Worm (Caenorhabditis elegans) whole organism, L3 larva: Measurements from ENCODE around the gene C14C6.2.

Source experiments
- R02D3.7 ChIP-seq: fragments of 150-350 bp; optimal IDR thresholded peaks from 2 replicates; lab custom pipeline; 2014; ENCODE audit warnings: missing biosample characterization, missing genetic modification characterization
- ceh-16 ChIP-seq: sonication (generic microtip); optimal IDR thresholded peaks from 2 replicates; lab custom pipeline; 2017; ENCODE audit warnings: missing biosample characterization, missing genetic modification characterization
- ceh-28 ChIP-seq: fragments of 150-350 bp; optimal IDR thresholded peaks from 2 replicates; lab custom pipeline; 2014; ENCODE audit warnings: missing biosample characterization, missing genetic modification reagents, missing genetic modification characterization
- ceh-9 ChIP-seq: sonication (generic microtip); optimal IDR thresholded peaks from 2 replicates; lab custom pipeline; 2018; ENCODE audit warnings: missing biosample characterization, missing genetic modification characterization
- daf-12 ChIP-seq: fragments of 150-350 bp; optimal IDR thresholded peaks from 2 replicates; lab custom pipeline; 2014; ENCODE audit warnings: missing biosample characterization, missing genetic modification reagents, missing genetic modification characterization
- egl-27 ChIP-seq: sonication (generic microtip); optimal IDR thresholded peaks from 4 replicates; lab custom pipeline; 2017; ENCODE audit warnings: missing biosample characterization, missing genetic modification reagents, missing genetic modification characterization
- egl-5 ChIP-seq: fragments of 150-350 bp; optimal IDR thresholded peaks from 2 replicates; lab custom pipeline; 2017; ENCODE audit warnings: missing biosample characterization, missing genetic modification reagents, missing genetic modification characterization, inconsistent platforms
- elt-1 ChIP-seq: fragments of 150-350 bp; optimal IDR thresholded peaks from 2 replicates; lab custom pipeline; 2014; ENCODE audit warnings: missing biosample characterization, missing genetic modification characterization
- elt-2 ChIP-seq: sonication (generic microtip); optimal IDR thresholded peaks from 2 replicates; lab custom pipeline; 2016; ENCODE audit warnings: missing genetic modification reagents, mild to moderate bottlenecking, missing genetic modification characterization, missing compliant biosample characterization
- elt-3 ChIP-seq, 3 experiments: fragments of 150-350 bp in 1 of 3; sonication (generic microtip) in 2 of 3; optimal IDR thresholded peaks; 2 replicates in 2 of 3; 4 replicates in 1 of 3; lab custom pipeline; 2014 to 2017; ENCODE audit warnings: missing biosample characterization in 3 of 3, missing genetic modification characterization in 3 of 3
- fkh-10 ChIP-seq: sonication (generic microtip); optimal IDR thresholded peaks from 2 replicates; lab custom pipeline; 2017; ENCODE audit warnings: missing biosample characterization, missing genetic modification reagents, missing genetic modification characterization
- fos-1 ChIP-seq: fragments of 150-350 bp; optimal IDR thresholded peaks from 2 replicates; lab custom pipeline; 2014; ENCODE audit warnings: missing biosample characterization, missing genetic modification characterization
- hmg-11 ChIP-seq: sonication (generic microtip); optimal IDR thresholded peaks from 2 replicates; lab custom pipeline; 2016; ENCODE audit warnings: missing genetic modification characterization, missing compliant biosample characterization
- jun-1 ChIP-seq: fragments of 150-350 bp; optimal IDR thresholded peaks from 2 replicates; lab custom pipeline; 2014; ENCODE audit warnings: missing biosample characterization, missing genetic modification reagents, missing genetic modification characterization
- lsy-12 ChIP-seq: sonication (generic microtip); optimal IDR thresholded peaks from 2 replicates; lab custom pipeline; 2016; ENCODE audit warnings: mild to moderate bottlenecking, missing genetic modification characterization, missing compliant biosample characterization
- mdl-1 ChIP-seq: fragments of 150-350 bp; optimal IDR thresholded peaks from 2 replicates; lab custom pipeline; 2014; ENCODE audit warnings: missing biosample characterization, missing genetic modification characterization
- mml-1 ChIP-seq: fragments of 150-350 bp; sonication (generic microtip); optimal IDR thresholded peaks from 3 replicates; lab custom pipeline; 2014; ENCODE audit warnings: missing biosample characterization, missing genetic modification characterization
- nhr-23 ChIP-seq: fragments of 150-350 bp; optimal IDR thresholded peaks from 2 replicates; lab custom pipeline; 2014; ENCODE audit warnings: missing biosample characterization, missing genetic modification reagents, missing genetic modification characterization
- nhr-237 ChIP-seq: fragments of 150-350 bp; optimal IDR thresholded peaks from 2 replicates; lab custom pipeline; 2014; ENCODE audit warnings: missing biosample characterization, missing genetic modification characterization
- nhr-25 ChIP-seq: sonication (generic microtip); optimal IDR thresholded peaks from 2 replicates; lab custom pipeline; 2017; ENCODE audit warnings: missing biosample characterization, missing genetic modification characterization
- nhr-28 ChIP-seq: fragments of 150-350 bp; optimal IDR thresholded peaks from 2 replicates; lab custom pipeline; 2014; ENCODE audit warnings: missing biosample characterization, missing genetic modification characterization
- nhr-76 ChIP-seq: fragments of 150-350 bp; sonication (generic microtip); optimal IDR thresholded peaks from 5 replicates; lab custom pipeline; 2014; ENCODE audit warnings: missing biosample characterization, missing genetic modification characterization
- nhr-77 ChIP-seq: fragments of 150-350 bp; optimal IDR thresholded peaks from 2 replicates; lab custom pipeline; 2014; ENCODE audit warnings: missing biosample characterization, missing genetic modification characterization
- pha-4 ChIP-seq: fragments of 150-350 bp; optimal IDR thresholded peaks from 2 replicates; lab custom pipeline; 2014; ENCODE audit warnings: missing biosample characterization, missing genetic modification reagents, missing genetic modification characterization
- pqm-1 ChIP-seq: fragments of 150-350 bp; optimal IDR thresholded peaks from 2 replicates; lab custom pipeline; 2017; ENCODE audit warnings: missing biosample characterization, missing genetic modification characterization, inconsistent platforms
- skn-1 ChIP-seq: fragments of 150-350 bp; optimal IDR thresholded peaks from 2 replicates; lab custom pipeline; 2014; ENCODE audit warnings: missing biosample characterization, missing genetic modification characterization
- snpc-4 ChIP-seq: fragments of 150-350 bp; optimal IDR thresholded peaks from 2 replicates; lab custom pipeline; 2014; ENCODE audit warnings: missing biosample characterization, missing genetic modification characterization
- tbx-2 ChIP-seq: sonication (generic microtip); optimal IDR thresholded peaks from 2 replicates; lab custom pipeline; 2016; ENCODE audit warnings: mild to moderate bottlenecking, missing genetic modification characterization, missing compliant biosample characterization
- unc-39 ChIP-seq: sonication (generic microtip); optimal IDR thresholded peaks from 4 replicates; lab custom pipeline; 2017; ENCODE audit warnings: missing biosample characterization, missing genetic modification characterization
- unc-62 ChIP-seq: fragments of 150-350 bp; sonication (generic microtip); optimal IDR thresholded peaks from 4 replicates; lab custom pipeline; 2014; ENCODE audit warnings: missing biosample characterization, missing genetic modification reagents, missing genetic modification characterization
- zag-1 ChIP-seq: fragments of 150-350 bp; optimal IDR thresholded peaks from 2 replicates; lab custom pipeline; 2014; ENCODE audit warnings: missing biosample characterization, missing genetic modification characterization
- ztf-11 ChIP-seq: fragments of 150-350 bp; optimal IDR thresholded peaks from 2 replicates; lab custom pipeline; 2014; ENCODE audit warnings: missing biosample characterization, missing genetic modification characterization
- ztf-4 ChIP-seq: fragments of 150-350 bp; optimal IDR thresholded peaks from 2 replicates; lab custom pipeline; 2014; ENCODE audit warnings: missing biosample characterization, missing genetic modification characterization

The C14C6.2 gene

ce11 chrV:578977-579376 is 16.0 kb downstream of the C14C6.2 start, which contains the start of gene K06H6.4:
TSS of gene K06H6.4 (plus strand) at chrV:579277.
- TF ChIP-seq unc-62 (no peak), nhr-76 (tag; lab: Kevin White, UChicago) (no peak), jun-1 (no peak), mml-1 (tag; lab: Kevin White, UChicago) (no peak), egl-27 (tag; lab: Kevin White, UChicago) (no peak)

DNA sequence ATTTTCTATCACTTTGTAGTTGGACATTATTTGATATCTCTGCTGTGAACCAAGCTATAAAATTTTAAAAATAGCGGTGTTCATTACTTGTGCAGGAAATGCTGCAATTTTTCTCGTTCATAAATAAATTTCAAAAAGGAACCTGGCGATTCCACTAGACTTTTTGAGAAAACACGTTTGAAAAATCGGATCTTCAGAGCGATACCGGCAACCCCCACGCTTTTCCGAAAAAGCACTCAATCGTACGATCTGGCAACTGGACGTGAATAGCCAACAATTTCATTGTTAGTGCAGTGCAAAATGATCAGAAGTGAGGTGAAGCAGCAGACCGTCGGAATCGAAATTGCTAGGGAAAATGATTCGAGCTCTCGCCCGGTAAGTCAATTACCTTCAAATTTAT is 18.7 kb downstream of the C14C6.2 start, which contains the start of gene nstp-7:
Gene nstp-7, plus strand, starts transcription at position 301 of the 400 bp plus-strand sequence.
- no peak for TF ChIP-seq hmg-11 (tag; lab: Kevin White, UChicago)

DNA sequence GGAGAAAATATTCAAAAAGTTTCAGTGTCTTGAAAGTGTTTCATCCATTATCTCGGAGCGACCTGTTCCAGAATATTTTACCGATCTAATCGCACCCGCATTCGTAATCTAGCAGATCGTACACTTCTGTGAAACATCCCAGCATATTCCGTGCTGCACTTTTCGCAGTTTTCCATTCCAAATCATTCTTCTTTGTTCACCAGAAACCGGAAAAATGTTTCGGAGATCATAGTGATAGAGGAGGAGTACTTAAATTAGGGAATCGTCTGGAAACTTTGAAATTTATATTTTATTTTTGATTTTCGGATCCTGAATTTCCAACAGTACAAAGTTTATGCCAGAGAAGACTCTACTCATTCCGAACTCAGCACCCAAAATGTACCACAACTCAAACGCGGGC is 22.5 kb downstream of the C14C6.2 start, which contains the start of gene K06H6.2:
Gene K06H6.2, plus strand, starts transcription at position 301 of the 400 bp plus-strand sequence.
- TF ChIP-seq fos-1 (tag; lab: Kevin White, UChicago) (no peak), R02D3.7 (tag; lab: Kevin White, UChicago) (no peak), daf-12 (tag; lab: Kevin White, UChicago) (no peak), unc-62 (no peak)

DNA sequence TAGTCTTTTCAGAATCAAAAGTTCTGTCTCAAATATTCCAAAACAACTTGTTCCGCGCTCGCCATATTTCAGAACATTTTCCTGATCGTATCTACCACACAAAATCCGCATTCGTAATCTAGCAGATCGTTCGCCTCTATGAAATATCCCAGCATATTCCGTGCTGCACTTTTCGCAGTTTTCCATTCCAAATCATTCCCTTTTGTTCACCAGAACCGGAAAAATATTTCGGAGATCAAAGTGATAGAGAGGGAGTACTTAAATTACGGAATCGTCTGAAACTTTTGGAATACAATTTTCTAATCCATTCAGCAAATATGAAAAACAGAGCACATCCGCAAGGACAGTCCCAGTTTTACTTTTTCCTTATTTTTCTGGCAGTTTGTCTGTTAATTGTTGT is 24.9 kb downstream of the C14C6.2 start, which contains the start of gene K06H6.1:
Gene K06H6.1, plus strand, starts transcription at position 301 of the 400 bp plus-strand sequence.
- TF ChIP-seq ceh-16 (tag; lab: Kevin White, UChicago) = no peak
- TF ChIP-seq egl-5 (tag; lab: Kevin White, UChicago) = no peak
- no peak for TF ChIP-seq nhr-28 (tag; lab: Kevin White, UChicago)
- no peak for TF ChIP-seq nhr-76 (tag; lab: Kevin White, UChicago)
- TF ChIP-seq pha-4 (tag; lab: Kevin White, UChicago) = no peak
- no peak for TF ChIP-seq elt-1 (tag; lab: Kevin White, UChicago)
- TF ChIP-seq, all 47 proteins: peak for 0

DNA sequence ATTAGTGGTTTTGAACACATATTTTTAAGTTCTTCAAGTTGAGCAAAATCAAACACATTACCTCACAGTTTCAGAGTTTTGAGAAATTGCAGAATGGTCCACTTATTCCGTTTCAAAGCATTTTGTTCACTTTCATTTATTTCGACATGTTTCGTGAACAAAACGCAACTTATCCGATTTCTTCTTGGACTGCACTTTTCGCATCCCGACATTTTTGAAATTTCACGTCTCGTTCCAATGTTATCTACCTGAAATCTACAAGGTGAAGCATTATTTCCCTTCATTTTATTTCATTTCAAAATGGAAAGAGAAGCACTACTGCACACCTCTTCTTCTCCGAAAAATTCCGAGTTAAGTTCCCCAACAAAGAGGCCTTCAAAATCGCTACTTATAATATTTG is 27.2 kb downstream of the C14C6.2 start, which contains the start of gene ZK488.6:
Gene ZK488.6, plus strand, starts transcription at position 301 of the 400 bp plus-strand sequence.
- TF ChIP-seq elt-1 (tag; lab: Kevin White, UChicago) = no peak
- TF ChIP-seq nhr-237 (tag; lab: Kevin White, UChicago) = no peak
- TF ChIP-seq ceh-16 (tag; lab: Kevin White, UChicago) = no peak
- no peak for TF ChIP-seq fos-1 (tag; lab: Kevin White, UChicago)
- no peak for TF ChIP-seq pha-4 (tag; lab: Kevin White, UChicago)
- no peak for TF ChIP-seq nhr-25 (tag; lab: Kevin White, UChicago)
- no peak for TF ChIP-seq ztf-4 (tag; lab: Kevin White, UChicago)
- no peak for TF ChIP-seq egl-27 (tag; lab: Kevin White, UChicago)
- TF ChIP-seq zag-1 (tag; lab: Kevin White, UChicago) = no peak
- no peak for TF ChIP-seq unc-62
- TF ChIP-seq fkh-10 (GFP tag; lab: Kevin White, UChicago) = no peak
- TF ChIP-seq lsy-12 = no peak
- TF ChIP-seq tbx-2 (tag; lab: Kevin White, UChicago) = no peak
- TF ChIP-seq R02D3.7 (tag; lab: Kevin White, UChicago) = no peak

ce11 chrV:592959-593358 is 30.0 kb downstream of the C14C6.2 start, which contains the start of gene ZK488.5:
TSS of gene ZK488.5 (plus strand) at chrV:593259.
- TF ChIP-seq snpc-4 (tag; lab: Kevin White, UChicago) = no peak
- no peak for TF ChIP-seq jun-1
- no peak for TF ChIP-seq pqm-1 (tag; lab: Kevin White, UChicago)
- TF ChIP-seq ceh-28 (tag; lab: Kevin White, UChicago) = no peak
- no peak for TF ChIP-seq elt-3 (tag; optimal IDR thresholded peaks at IDR 0.05; lab: Kevin White, UChicago)
- TF ChIP-seq zag-1 (tag; lab: Kevin White, UChicago) = no peak
- no peak for TF ChIP-seq ztf-11 (tag; lab: Kevin White, UChicago)
- no peak for TF ChIP-seq pha-4 (tag; lab: Kevin White, UChicago)
- no peak for TF ChIP-seq ztf-4 (tag; lab: Kevin White, UChicago)
- no peak for TF ChIP-seq egl-27 (tag; lab: Kevin White, UChicago)
- no peak for TF ChIP-seq mml-1 (tag; lab: Kevin White, UChicago)
- no peak for TF ChIP-seq skn-1
- no peak for TF ChIP-seq unc-39 (tag; lab: Kevin White, UChicago)
- TF ChIP-seq nhr-77 (tag; lab: Kevin White, UChicago) = no peak
- TF ChIP-seq nhr-23 (tag; lab: Kevin White, UChicago) = no peak
- no peak for TF ChIP-seq elt-2
- TF ChIP-seq hmg-11 (tag; lab: Kevin White, UChicago) = no peak
- TF ChIP-seq mdl-1 (tag; lab: Kevin White, UChicago) = no peak
- TF ChIP-seq ceh-9 = no peak
